Worm (Caenorhabditis elegans): Measurements from ENCODE around the gene C04A11.1.

C04A11.1 gene

DNA sequence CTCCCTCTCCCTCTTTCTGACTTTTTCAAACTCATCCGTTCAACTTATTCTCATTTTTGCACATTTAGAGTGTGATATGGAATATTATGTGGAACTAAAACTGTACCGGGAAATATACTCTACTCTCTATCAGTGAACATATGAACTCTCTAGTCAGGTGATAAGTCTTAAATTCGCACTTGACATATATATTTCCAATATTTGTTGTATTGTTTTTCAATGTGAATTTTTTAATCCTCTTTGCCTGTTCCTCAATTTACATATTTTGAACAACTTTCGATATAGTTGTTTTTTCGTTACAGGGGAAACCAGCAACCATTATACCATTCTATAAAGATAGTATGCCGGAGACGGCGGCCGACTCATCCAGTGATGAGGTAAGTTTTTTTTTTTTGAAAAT is at the start of gene C04A11.1:
TSS of gene C04A11.1 (plus strand) at position 301 of the 400 bp plus-strand sequence.
- no peak for TF ChIP-seq saeg-2 (GFP tag; IDR thresholded peaks at IDR 0.05)
- TF ChIP-seq F49E8.2 (tag; optimal IDR thresholded peaks at IDR 0.05; ENCODE audit: borderline replicate concordance): no peak
- no peak for TF ChIP-seq pha-4 (GFP tag; IDR thresholded peaks at IDR 0.05)
- no peak for TF ChIP-seq pha-4 (tag; optimal IDR thresholded peaks at IDR 0.05)
- no peak for TF ChIP-seq nhr-28 (tag; optimal IDR thresholded peaks at IDR 0.05)
- TF ChIP-seq R02D3.7 (tag; optimal IDR thresholded peaks at IDR 0.05): no peak
- TF ChIP-seq unc-62 (GFP tag; optimal IDR thresholded peaks at IDR 0.05 in 1 of 2): no peak
- no peak for TF ChIP-seq unc-62 (tag; optimal IDR thresholded peaks at IDR 0.05)
- no peak for TF ChIP-seq duxl-1 (tag; optimal IDR thresholded peaks at IDR 0.05; ENCODE audit: poor library complexity)
- no peak for TF ChIP-seq ceh-32 (tag; optimal IDR thresholded peaks at IDR 0.05; ENCODE audit: poor library complexity)
- TF ChIP-seq jun-1 (tag; optimal IDR thresholded peaks at IDR 0.05): no peak

- TF ChIP-seq ctbp-1 (GFP tag; IDR thresholded peaks at IDR 0.05) (no peak), saeg-2 (GFP tag; IDR thresholded peaks at IDR 0.05) (no peak), php-3 (GFP tag; IDR thresholded peaks at IDR 0.05) (no peak), unc-62 (GFP tag; optimal IDR thresholded peaks at IDR 0.05 in 1 of 2) (peak in 1 of 2 experiments; percentile 57), unc-62 (tag; optimal IDR thresholded peaks at IDR 0.05) (no peak)
Observed at ce11 chrX:13615181-13615580, 45.1 kb upstream of the C04A11.1 start.

DNA sequence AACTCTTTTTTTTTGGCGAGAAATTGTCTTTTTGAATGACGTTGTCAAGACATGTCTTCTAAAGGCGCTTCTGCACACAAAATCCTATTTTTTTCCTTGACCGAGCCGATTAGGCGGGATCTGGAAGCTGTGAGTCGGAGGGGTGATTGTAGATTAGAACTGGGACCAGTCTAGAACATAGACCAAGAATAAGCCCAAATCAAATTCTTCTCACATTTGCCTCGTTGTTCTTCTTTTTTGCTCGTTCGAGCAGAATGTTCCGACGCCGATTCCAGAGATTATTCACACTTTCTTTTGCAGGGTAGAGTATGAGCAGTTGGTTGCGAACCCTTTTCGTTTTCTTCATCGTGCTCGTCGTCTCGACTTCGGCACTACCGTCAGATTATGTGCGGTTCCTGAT is 41.7 kb upstream of the C04A11.1 start, which contains the start of gene nlp-53:
TSS of gene nlp-53 (plus strand) at position 301 of the 400 bp plus-strand sequence.
- no peak for TF ChIP-seq tag-97 (GFP tag; IDR thresholded peaks at IDR 0.05)
- TF ChIP-seq lsy-2 (tag; optimal IDR thresholded peaks at IDR 0.05): no peak
- TF ChIP-seq unc-62 (GFP tag; optimal IDR thresholded peaks at IDR 0.05 in 1 of 2): peak in 1 of 2 experiments; percentile 41
- TF ChIP-seq unc-62 (tag; optimal IDR thresholded peaks at IDR 0.05): no peak
- no peak for TF ChIP-seq lin-13 (GFP tag; optimal IDR thresholded peaks at IDR 0.05)
- no peak for TF ChIP-seq dmd-6 (GFP tag; IDR thresholded peaks at IDR 0.05)
- no peak for TF ChIP-seq ceh-20 (GFP tag; IDR thresholded peaks at IDR 0.05)
- TF ChIP-seq nhr-111 (GFP tag; optimal IDR thresholded peaks at IDR 0.05): no peak
- TF ChIP-seq nhr-237 (tag; optimal IDR thresholded peaks at IDR 0.05): no peak

- TF ChIP-seq rbr-2 (tag; optimal IDR thresholded peaks at IDR 0.05) (no peak), ces-1 (GFP tag; optimal IDR thresholded peaks at IDR 0.05) (no peak), nhr-237 (tag; optimal IDR thresholded peaks at IDR 0.05) (no peak), ZK337.2 (GFP tag; IDR thresholded peaks at IDR 0.05) (no peak), tra-1 (GFP tag; IDR thresholded peaks at IDR 0.05) (no peak), mdl-1 (tag; optimal IDR thresholded peaks at IDR 0.05) (no peak), jun-1 (tag; optimal IDR thresholded peaks at IDR 0.05) (no peak), snpc-4 (tag; optimal IDR thresholded peaks at IDR 0.05) (no peak), unc-130 (GFP tag; optimal IDR thresholded peaks at IDR 0.05) (no peak)
Observed at ce11 chrX:13621628-13622027, 38.7 kb upstream of the C04A11.1 start, which contains the start of gene Y12A6A.1. TSS of gene Y12A6A.1 (minus strand) at chrX:13621728.

ce11 chrX:13631122-13631672 is 29.1 kb upstream of the C04A11.1 start, which contains the start of gene nlg-1:
TSS of gene nlg-1 (minus strand) at chrX:13631172.
- TF ChIP-seq ceh-82 (tag; optimal IDR thresholded peaks at IDR 0.05) (no peak), hif-1 (tag; optimal IDR thresholded peaks at IDR 0.05) (no peak), fkh-10 (GFP tag; optimal IDR thresholded peaks at IDR 0.05) (peak; percentile 66), lin-15B (tag; optimal IDR thresholded peaks at IDR 0.05) (no peak), egl-43 (GFP tag; IDR thresholded peaks at IDR 0.05) (no peak)

All from whole organism, L4 larva.